Worm (Caenorhabditis elegans) whole organism, L3 larva: ENCODE results near the gene C34F11.2.

Experiments used
- aly-2 ChIP-seq: fragments of 150-350 bp; optimal IDR thresholded peaks from 2 replicates; lab custom pipeline; 2014; ENCODE audit warnings: missing biosample characterization, missing genetic modification characterization
- ama-1 ChIP-seq: fragments of 150-350 bp; optimal IDR thresholded peaks from 2 replicates; lab custom pipeline; 2018
- ceh-82 ChIP-seq: fragments of 150-350 bp; optimal IDR thresholded peaks from 2 replicates; lab custom pipeline; 2014; ENCODE audit warnings: missing biosample characterization, missing genetic modification characterization
- fos-1 ChIP-seq: fragments of 150-350 bp; optimal IDR thresholded peaks from 2 replicates; lab custom pipeline; 2014; ENCODE audit warnings: missing biosample characterization, missing genetic modification characterization
- hmg-11 ChIP-seq: sonication (generic microtip); optimal IDR thresholded peaks from 2 replicates; lab custom pipeline; 2016; ENCODE audit warnings: missing genetic modification characterization, missing compliant biosample characterization
- jun-1 ChIP-seq: fragments of 150-350 bp; optimal IDR thresholded peaks from 2 replicates; lab custom pipeline; 2014; ENCODE audit warnings: missing biosample characterization, missing genetic modification reagents, missing genetic modification characterization
- unc-39 ChIP-seq: sonication (generic microtip); optimal IDR thresholded peaks from 4 replicates; lab custom pipeline; 2017; ENCODE audit warnings: missing biosample characterization, missing genetic modification characterization
- ztf-4 ChIP-seq: fragments of 150-350 bp; optimal IDR thresholded peaks from 2 replicates; lab custom pipeline; 2014; ENCODE audit warnings: missing biosample characterization, missing genetic modification characterization

DNA sequence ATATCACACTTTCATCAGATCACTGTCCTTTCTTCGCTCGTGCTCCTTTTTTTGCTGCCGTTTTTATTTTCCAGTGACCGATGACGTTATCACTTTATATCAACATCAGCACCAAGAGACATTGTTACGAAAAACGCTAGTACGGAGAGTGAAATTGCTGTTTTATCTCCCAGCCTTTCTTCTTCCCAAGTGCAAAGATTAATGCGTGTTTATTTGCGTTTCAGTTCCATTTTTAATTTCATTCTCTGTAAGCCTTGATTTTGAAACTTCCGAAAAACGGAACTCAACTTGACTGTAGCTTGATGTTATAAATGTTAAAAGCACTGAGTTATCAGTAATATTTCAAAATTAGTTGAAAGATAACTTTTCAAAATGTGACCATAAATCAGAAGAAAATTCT is 25.2 kb upstream of the C34F11.2 start:
- no peak for TF ChIP-seq ama-1 (lab: Kevin White, UChicago)
- no peak for TF ChIP-seq ztf-4 (tag; lab: Kevin White, UChicago)
- TF ChIP-seq aly-2 (tag; lab: Kevin White, UChicago): no peak
- no peak for TF ChIP-seq jun-1 (tag; lab: Kevin White, UChicago)
- no peak for TF ChIP-seq unc-39
- no peak for TF ChIP-seq fos-1
- TF ChIP-seq ceh-82: no peak
- no peak for TF ChIP-seq hmg-11 (tag; lab: Kevin White, UChicago)
